Fruit fly (Drosophila melanogaster) whole organism, embryonic: ENCODE results near the gene CG45105.

Experiments used
- ATbp ChIP-seq: fragments of 200-800 bp; sonication (Bioruptor generic); optimal IDR thresholded peaks from 2 replicates; lab custom pipeline; 2017; ENCODE audit warnings: missing biosample characterization, mild to moderate bottlenecking, missing genetic modification characterization, missing genetic modification reagents
- Abd-B ChIP-seq: fragments of 200-800 bp; sonication (Bioruptor generic); optimal IDR thresholded peaks from 2 replicates; lab custom pipeline; 2018; ENCODE audit warnings: missing biosample characterization, mild to moderate bottlenecking, missing genetic modification characterization, moderate library complexity
- CG10654 ChIP-seq: fragments of 200-800 bp; sonication (Bioruptor generic); optimal IDR thresholded peaks from 2 replicates; lab custom pipeline; 2016; ENCODE audit warnings: missing biosample characterization, missing genetic modification characterization
- CG10979 ChIP-seq: fragments of 200-800 bp; sonication (Bioruptor generic); optimal IDR thresholded peaks from 2 replicates; lab custom pipeline; 2018; ENCODE audit warnings: missing biosample characterization, mild to moderate bottlenecking, missing genetic modification characterization, moderate library complexity
- CG11398 ChIP-seq: fragments of 200-800 bp; sonication (Bioruptor generic); optimal IDR thresholded peaks from 2 replicates; lab custom pipeline; 2016; ENCODE audit warnings: missing biosample characterization, missing genetic modification characterization
- CG11504 ChIP-seq: fragments of 200-800 bp; sonication (Bioruptor generic); optimal IDR thresholded peaks from 3 replicates; lab custom pipeline; 2019; ENCODE audit warnings: missing biosample characterization, mild to moderate bottlenecking, missing genetic modification characterization, moderate library complexity
- CG14667 ChIP-seq: fragments of 200-800 bp; sonication (Bioruptor generic); IDR thresholded peaks from 2 replicates; pipeline ENCODE4 v1.3.6; 2022; ENCODE audit warnings: missing biosample characterization, missing genetic modification characterization
- CG16863 ChIP-seq: fragments of 200-800 bp; sonication (Bioruptor generic); optimal IDR thresholded peaks from 3 replicates; lab custom pipeline; 2016; ENCODE audit warnings: missing biosample characterization, missing genetic modification characterization
- CG3163 ChIP-seq: fragments of 200-800 bp; sonication (Bioruptor generic); optimal IDR thresholded peaks from 3 replicates; lab custom pipeline; 2016; ENCODE audit warnings: missing biosample characterization, missing genetic modification characterization
- CG32532 ChIP-seq: fragments of 200-800 bp; sonication (Bioruptor generic); IDR thresholded peaks from 2 replicates; pipeline ENCODE4 v1.3.6; 2022; ENCODE audit warnings: missing biosample characterization, missing genetic modification characterization
- CG32772 ChIP-seq: fragments of 200-800 bp; sonication (Bioruptor generic); IDR thresholded peaks from 2 replicates; pipeline ENCODE4 v1.3.6; 2022; ENCODE audit warnings: missing biosample characterization, missing genetic modification characterization
- CG5180 ChIP-seq: fragments of 200-800 bp; sonication (Bioruptor generic); optimal IDR thresholded peaks from 3 replicates; lab custom pipeline; 2017; ENCODE audit warnings: missing biosample characterization, missing genetic modification characterization, mild to moderate bottlenecking, moderate library complexity, missing genetic modification reagents
- CG6689 ChIP-seq: fragments of 200-800 bp; sonication (Bioruptor generic); IDR thresholded peaks from 2 replicates; pipeline ENCODE4 v1.3.6; 2022; ENCODE audit warnings: missing biosample characterization, missing genetic modification characterization
- CG7271 ChIP-seq: fragments of 200-800 bp; sonication (Bioruptor generic); optimal IDR thresholded peaks from 2 replicates; lab custom pipeline; 2018; ENCODE audit warnings: missing biosample characterization, mild to moderate bottlenecking, missing genetic modification characterization, moderate library complexity
- CG9932 ChIP-seq: fragments of 200-800 bp; sonication (Bioruptor generic); IDR thresholded peaks from 2 replicates; pipeline ENCODE4 v1.3.6; 2022; ENCODE audit warnings: missing biosample characterization, missing genetic modification characterization
- Chrac-16 ChIP-seq: fragments of 200-800 bp; sonication (Bioruptor generic); optimal IDR thresholded peaks from 3 replicates; lab custom pipeline; 2016; ENCODE audit warnings: missing biosample characterization, missing genetic modification characterization
- Dll ChIP-seq: fragments of 200-800 bp; sonication (Bioruptor generic); IDR thresholded peaks from 4 replicates; pipeline ENCODE4 v1.3.6; 2022; ENCODE audit warnings: missing biosample characterization, missing genetic modification characterization; ENCODE audit not compliant: partially characterized antibody
- Gug ChIP-seq: fragments of 200-800 bp; sonication (Bioruptor generic); IDR thresholded peaks from 4 replicates; pipeline ENCODE4 v1.3.6; 2022; ENCODE audit warnings: missing biosample characterization, missing genetic modification characterization
- MESR4 ChIP-seq: fragments of 200-800 bp; sonication (Bioruptor generic); optimal IDR thresholded peaks from 2 replicates; lab custom pipeline; 2018; ENCODE audit warnings: missing biosample characterization, mild to moderate bottlenecking, missing genetic modification characterization, moderate library complexity
- MTF-1 ChIP-seq: fragments of 200-800 bp; sonication (Bioruptor generic); optimal IDR thresholded peaks from 2 replicates; lab custom pipeline; 2018; ENCODE audit warnings: missing biosample characterization, mild to moderate bottlenecking, missing genetic modification characterization, borderline replicate concordance
- Med ChIP-seq: fragments of 200-800 bp; sonication (Bioruptor generic); peaks from one replicate; lab custom pipeline; 2016; ENCODE audit warnings: missing biosample characterization, missing genetic modification characterization, mild to moderate bottlenecking, inconsistent platforms, moderate library complexity
- Rx ChIP-seq: fragments of 200-800 bp; sonication (Bioruptor generic); IDR thresholded peaks from 2 replicates; pipeline ENCODE4 v1.3.6; 2022; ENCODE audit warnings: missing biosample characterization, missing genetic modification characterization
- Ssrp ChIP-seq: fragments of 200-800 bp; sonication (Bioruptor generic); optimal IDR thresholded peaks from 2 replicates; lab custom pipeline; 2018; ENCODE audit warnings: missing biosample characterization, mild to moderate bottlenecking, missing genetic modification characterization, moderate library complexity
- az2 ChIP-seq: fragments of 200-800 bp; sonication (Bioruptor generic); optimal IDR thresholded peaks from 3 replicates; lab custom pipeline; 2016; ENCODE audit warnings: missing biosample characterization, missing genetic modification characterization
- cg ChIP-seq: fragments of 200-800 bp; sonication (Bioruptor generic); optimal IDR thresholded peaks from 3 replicates; lab custom pipeline; 2019; ENCODE audit warnings: missing biosample characterization, mild to moderate bottlenecking, missing genetic modification characterization, moderate library complexity
- chif ChIP-seq, 2 experiments: fragments of 200-800 bp; sonication (Bioruptor generic); optimal IDR thresholded peaks; 3 replicates each; lab custom pipeline; 2016; ENCODE audit warnings: missing biosample characterization in 2 of 2, missing genetic modification characterization in 2 of 2
- ci ChIP-seq: fragments of 200-800 bp; sonication (Bioruptor generic); IDR thresholded peaks from 3 replicates; pipeline ENCODE4 v1.3.6; 2022; ENCODE audit warnings: missing biosample characterization, missing genetic modification characterization
- crol ChIP-seq: fragments of 200-800 bp; sonication (Bioruptor generic); IDR thresholded peaks from 2 replicates; pipeline ENCODE4 v1.3.6; 2022; ENCODE audit warnings: missing biosample characterization, missing genetic modification characterization
- dan ChIP-seq: fragments of 200-800 bp; sonication (Bioruptor generic); IDR thresholded peaks from 2 replicates; pipeline ENCODE4 v1.3.6; 2022; ENCODE audit warnings: missing biosample characterization, missing genetic modification characterization
- dimm ChIP-seq: fragments of 200-800 bp; sonication (Bioruptor generic); IDR thresholded peaks from 2 replicates; pipeline ENCODE4 v1.3.6; 2022; ENCODE audit warnings: missing biosample characterization, missing genetic modification characterization
- en ChIP-seq: fragments of 200-800 bp; sonication (Bioruptor generic); optimal IDR thresholded peaks from 2 replicates; lab custom pipeline; 2016; ENCODE audit warnings: missing biosample characterization, missing genetic modification characterization
- fd96Cb ChIP-seq: fragments of 200-800 bp; sonication (Bioruptor generic); optimal IDR thresholded peaks from 2 replicates; lab custom pipeline; 2018; ENCODE audit warnings: missing biosample characterization, mild to moderate bottlenecking, missing genetic modification characterization, moderate library complexity
- fru ChIP-seq: fragments of >200 bp; optimal IDR thresholded peaks from 2 replicates; lab custom pipeline; 2017
- ind ChIP-seq: fragments of 200-800 bp; sonication (Bioruptor generic); optimal IDR thresholded peaks from 3 replicates; lab custom pipeline; 2016; ENCODE audit warnings: missing biosample characterization, missing genetic modification characterization
- ken ChIP-seq: fragments of 200-800 bp; sonication (Bioruptor generic); IDR thresholded peaks from 3 replicates; pipeline ENCODE4 v1.3.6; 2022; ENCODE audit warnings: missing biosample characterization, missing genetic modification characterization
- lmd ChIP-seq: fragments of 200-800 bp; sonication (Bioruptor generic); IDR thresholded peaks from 2 replicates; pipeline ENCODE4 v1.3.6; 2022; ENCODE audit warnings: missing biosample characterization, missing genetic modification characterization
- nom ChIP-seq: fragments of 200-800 bp; sonication (Bioruptor generic); optimal IDR thresholded peaks from 2 replicates; lab custom pipeline; 2017; ENCODE audit warnings: missing biosample characterization, missing genetic modification characterization, mild to moderate bottlenecking, moderate library complexity, missing genetic modification reagents
- pan ChIP-seq, 4 experiments: fragments of >200 bp in 3 of 4; fragments of 200-800 bp in 1 of 4; sonication (Bioruptor generic) in 1 of 4; optimal IDR thresholded peaks in 3 of 4; IDR thresholded peaks in 1 of 4; 2 replicates each; pipeline versions ENCODE4 v1.3.6 to Lab custom; 2017 to 2022; ENCODE audit warnings: missing biosample characterization in 2 of 4, missing genetic modification characterization in 2 of 4, mixed read lengths in 1 of 4
- pros ChIP-seq: fragments of 200-800 bp; sonication (Bioruptor generic); optimal IDR thresholded peaks from 3 replicates; lab custom pipeline; 2019; ENCODE audit warnings: missing biosample characterization, mild to moderate bottlenecking, missing genetic modification characterization, moderate library complexity
- slou ChIP-seq: fragments of 200-800 bp; sonication (Bioruptor generic); optimal IDR thresholded peaks from 3 replicates; lab custom pipeline; 2016; ENCODE audit warnings: missing biosample characterization, missing genetic modification characterization
- sr ChIP-seq: fragments of 200-800 bp; sonication (Bioruptor generic); IDR thresholded peaks from 3 replicates; pipeline ENCODE4 v1.3.6; 2022; ENCODE audit warnings: missing biosample characterization, missing genetic modification characterization
- tap ChIP-seq: fragments of 200-800 bp; optimal IDR thresholded peaks from 3 replicates; lab custom pipeline; 2019; ENCODE audit warnings: missing biosample characterization, mild to moderate bottlenecking, missing genetic modification characterization, moderate library complexity
- tin ChIP-seq: fragments of 200-800 bp; sonication (Bioruptor generic); optimal IDR thresholded peaks from 3 replicates; lab custom pipeline; 2016; ENCODE audit warnings: missing biosample characterization, missing genetic modification characterization
- tll ChIP-seq, 2 experiments: fragments of 200-800 bp in 1 of 2; fragments of >200 bp in 1 of 2; sonication (Bioruptor generic) in 1 of 2; optimal IDR thresholded peaks; 2 replicates each; lab custom pipeline; 2017 to 2019; ENCODE audit warnings: missing biosample characterization in 2 of 2, missing genetic modification characterization in 2 of 2, mild to moderate bottlenecking in 1 of 2, moderate library complexity in 1 of 2
- unc-4 ChIP-seq: fragments of 200-800 bp; sonication (Bioruptor generic); IDR thresholded peaks from 2 replicates; pipeline ENCODE4 v1.3.6; 2022; ENCODE audit warnings: missing biosample characterization, missing genetic modification characterization; ENCODE audit not compliant: partially characterized antibody
- vvl ChIP-seq: fragments of 200-800 bp; sonication (Bioruptor generic); IDR thresholded peaks from 2 replicates; pipeline ENCODE4 v1.3.6; 2022; ENCODE audit warnings: missing biosample characterization, missing genetic modification characterization
- wdn ChIP-seq: fragments of 200-800 bp; sonication (Bioruptor generic); IDR thresholded peaks from 2 replicates; pipeline ENCODE4 v1.3.6; 2022; ENCODE audit warnings: missing biosample characterization, missing genetic modification characterization

The CG45105 gene

dm6 chr3R:15919367-15920228 lies 1.8 kb upstream of the CG45105 start (continued):
- peak; percentile 64 for TF ChIP-seq Med (GFP tag; lab: Kevin White, UChicago)
- 0 out of 2 replicates have a peak, but pooled peaks have one; percentile 11 for TF ChIP-seq Rx (GFP tag; lab: Robert Waterston, UW)
- no peak for TF ChIP-seq slou (GFP tag; lab: Kevin White, UChicago)
- no peak for TF ChIP-seq CG7271 (tag; lab: Kevin White, UChicago)
- TF ChIP-seq fru, result no peak
- TF ChIP-seq MESR4 (GFP tag; lab: Kevin White, UChicago), result no peak
- peak; percentile 8; the same call in 1 of the 2 replicates for TF ChIP-seq vvl (GFP tag; lab: Robert Waterston, UW)
- TF ChIP-seq CG16863, result peak; percentile 4
- peak; percentile 93 for TF ChIP-seq CG3163 (GFP tag; lab: Kevin White, UChicago)
- 0 out of 2 replicates have a peak, but pooled peaks have one; percentile 17 for TF ChIP-seq CG6689 (GFP tag; lab: Robert Waterston, UW)
- TF ChIP-seq MTF-1, result no peak
- peak; percentile 6 for TF ChIP-seq Chrac-16 (GFP tag; lab: Kevin White, UChicago)
- no peak for TF ChIP-seq en (GFP tag; lab: Kevin White, UChicago)
- TF ChIP-seq tap (tag; lab: Kevin White, UChicago), result no peak
- peak; percentile 40 for TF ChIP-seq az2 (GFP tag; lab: Kevin White, UChicago)
- TF ChIP-seq CG5180 (GFP tag; lab: Kevin White, UChicago), result peak; percentile 43
- TF ChIP-seq sr (GFP tag; lab: Robert Waterston, UW), result no peak
- TF ChIP-seq cg (GFP tag; lab: Kevin White, UChicago), result peak; percentile 68
- TF ChIP-seq Ssrp, result peak; percentile 7
- TF ChIP-seq Abd-B, result no peak
- TF ChIP-seq crol, result peak; percentile 93
- TF ChIP-seq CG10979 (tag; lab: Kevin White, UChicago), result peak; percentile 49
- TF ChIP-seq CG32532 (GFP tag; lab: Robert Waterston, UW), result peak; percentile 27; the same call in 1 of the 2 replicates
- TF ChIP-seq CG10654 (GFP tag; lab: Kevin White, UChicago), result peak; percentile 3
- 0 out of 3 replicates have a peak, but pooled peaks have one; percentile 30 for TF ChIP-seq ken
- no peak for TF ChIP-seq Gug (GFP tag; lab: Robert Waterston, UW)
- peak; percentile 25 for TF ChIP-seq CG11504 (tag; lab: Kevin White, UChicago)
- TF ChIP-seq ATbp (GFP tag; lab: Kevin White, UChicago), result peak; percentile 11
- TF ChIP-seq tll (GFP tag; optimal IDR thresholded peaks at IDR 0.05; lab: Kevin White, UChicago), result peak in 1 of 2 experiments; percentile 68
- TF ChIP-seq pros, result peak; percentile 88
- TF ChIP-seq CG32772 (GFP tag; lab: Robert Waterston, UW), result no peak
- TF ChIP-seq CG14667 (GFP tag; lab: Robert Waterston, UW), result no peak
- TF ChIP-seq ind (GFP tag; lab: Kevin White, UChicago), result no peak
- peak; percentile 11 for TF ChIP-seq tin
- no peak for TF ChIP-seq wdn
- 0 out of 2 replicates have a peak, but pooled peaks have one; percentile 4 for TF ChIP-seq CG9932 (GFP tag; lab: Robert Waterston, UW)
- TF ChIP-seq chif (GFP tag; optimal IDR thresholded peaks at IDR 0.05; lab: Kevin White, UChicago), result peak in 1 of 2 experiments; percentile 43
- no peak for TF ChIP-seq dan (GFP tag; lab: Robert Waterston, UW)
- 0 out of 2 replicates have a peak, but pooled peaks have one; percentile 26 for TF ChIP-seq dimm
- TF ChIP-seq fd96Cb (tag; lab: Kevin White, UChicago), result peak; percentile 34
- TF ChIP-seq nom, result peak; percentile 55
- no peak for TF ChIP-seq lmd (GFP tag; lab: Robert Waterston, UW)
- peak; percentile 44; the same call in 1 of the 3 replicates for TF ChIP-seq ci
- TF ChIP-seq pan (optimal IDR thresholded peaks at IDR 0.05; lab: Kevin White, UChicago), result no peak
- peak in 1 of 2 experiments; percentile 23 for TF ChIP-seq pan (GFP tag; optimal IDR thresholded peaks at IDR 0.05 in 1 of 2, IDR thresholded peaks at IDR 0.05 in 1 of 2)
- TF ChIP-seq Dll (GFP tag; lab: Robert Waterston, UW), result 0 out of 4 replicates have a peak, but pooled peaks have one; percentile 26
- peak; percentile 8 for TF ChIP-seq CG11398 (GFP tag; lab: Kevin White, UChicago)
- no peak for TF ChIP-seq unc-4 (GFP tag; lab: Robert Waterston, UW)
